Fruit fly (Drosophila melanogaster) whole organism, pupa: ENCODE measurements around the gene Lrch.
A peak's percentile ranks its signal among the peaks of the same experiment; 100 is the strongest.

Source experiments
- CG10348 ChIP-seq: fragments of 200-800 bp; sonication (Bioruptor generic); IDR thresholded peaks from 2 replicates; pipeline ENCODE4 v1.3.6; 2022; ENCODE audit warnings: missing biosample characterization, missing genetic modification characterization
- CG12605 ChIP-seq: fragments of 200-800 bp; sonication (Bioruptor generic); IDR thresholded peaks from 2 replicates; pipeline ENCODE4 v1.3.6; 2022; ENCODE audit warnings: missing biosample characterization, missing genetic modification characterization
- CG13204 ChIP-seq: fragments of 200-800 bp; sonication (Bioruptor generic); optimal IDR thresholded peaks from 2 replicates; lab custom pipeline; 2018; ENCODE audit warnings: missing biosample characterization, mild to moderate bottlenecking, missing genetic modification characterization, moderate library complexity
- CG14655 ChIP-seq: fragments of 200-800 bp; sonication (Bioruptor generic); optimal IDR thresholded peaks from 3 replicates; lab custom pipeline; 2017; ENCODE audit warnings: mild to moderate bottlenecking, missing biosample characterization, missing genetic modification reagents, missing genetic modification characterization
- CG15710 ChIP-seq: fragments of 200-800 bp; sonication (Bioruptor generic); optimal IDR thresholded peaks from 2 replicates; lab custom pipeline; 2018; ENCODE audit warnings: missing biosample characterization, mild to moderate bottlenecking, missing genetic modification characterization, moderate library complexity
- CG17806 ChIP-seq: fragments of 200-800 bp; sonication (Bioruptor generic); optimal IDR thresholded peaks from 2 replicates; lab custom pipeline; 2018; ENCODE audit warnings: missing biosample characterization, mild to moderate bottlenecking, missing genetic modification characterization, moderate library complexity
- CG32121 ChIP-seq: fragments of 200-800 bp; sonication (Bioruptor generic); IDR thresholded peaks from 2 replicates; pipeline ENCODE4 v1.3.6; 2022; ENCODE audit warnings: missing biosample characterization, missing genetic modification characterization
- CG34367 ChIP-seq: fragments of 200-800 bp; sonication (Bioruptor generic); optimal IDR thresholded peaks from 2 replicates; lab custom pipeline; 2018; ENCODE audit warnings: missing biosample characterization, mild to moderate bottlenecking, missing genetic modification characterization
- CG4496 ChIP-seq: fragments of 200-800 bp; sonication (Bioruptor generic); IDR thresholded peaks from 3 replicates; pipeline ENCODE4 v1.3.6; 2022; ENCODE audit warnings: missing biosample characterization, missing genetic modification characterization
- CG8159 ChIP-seq: fragments of 200-800 bp; sonication (Bioruptor generic); optimal IDR thresholded peaks from 3 replicates; lab custom pipeline; 2018; ENCODE audit warnings: missing biosample characterization, mild to moderate bottlenecking, missing genetic modification characterization, moderate library complexity
- CG8301 ChIP-seq: fragments of 200-800 bp; sonication (Bioruptor generic); optimal IDR thresholded peaks from 2 replicates; lab custom pipeline; 2018; ENCODE audit warnings: missing biosample characterization, mild to moderate bottlenecking, missing genetic modification characterization
- CG9948 ChIP-seq: fragments of 200-800 bp; sonication (Bioruptor generic); optimal IDR thresholded peaks from 2 replicates; lab custom pipeline; 2018; ENCODE audit warnings: missing biosample characterization, mild to moderate bottlenecking, missing genetic modification characterization, moderate library complexity
- D1 ChIP-seq: fragments of 200-800 bp; sonication (Bioruptor generic); optimal IDR thresholded peaks from 2 replicates; lab custom pipeline; 2018; ENCODE audit warnings: missing biosample characterization, mild to moderate bottlenecking, missing genetic modification characterization, moderate library complexity
- EcR ChIP-seq: fragments of 200-800 bp; sonication (Bioruptor generic); optimal IDR thresholded peaks from 3 replicates; lab custom pipeline; 2019; ENCODE audit warnings: missing biosample characterization, missing genetic modification characterization, mild to moderate bottlenecking, moderate library complexity, missing genetic modification reagents
- Ets98B ChIP-seq: fragments of 200-800 bp; sonication (Bioruptor generic); IDR thresholded peaks from 2 replicates; pipeline ENCODE4 v1.3.6; 2022; ENCODE audit warnings: missing biosample characterization, missing genetic modification characterization
- Pif1A ChIP-seq: fragments of 200-800 bp; sonication (Bioruptor generic); optimal IDR thresholded peaks from 3 replicates; lab custom pipeline; 2016; ENCODE audit warnings: missing biosample characterization, missing genetic modification characterization
- Pif1B ChIP-seq: fragments of 200-800 bp; sonication (Bioruptor generic); optimal IDR thresholded peaks from 3 replicates; lab custom pipeline; 2016; ENCODE audit warnings: missing biosample characterization, missing genetic modification characterization
- Snoo ChIP-seq: fragments of 200-800 bp; sonication (Bioruptor generic); optimal IDR thresholded peaks from 3 replicates; lab custom pipeline; 2017; ENCODE audit warnings: missing biosample characterization, mild to moderate bottlenecking, missing genetic modification characterization, inconsistent platforms
- fd96Ca ChIP-seq: fragments of 200-800 bp; sonication (Bioruptor generic); IDR thresholded peaks from 3 replicates; pipeline ENCODE4 v1.3.6; 2022; ENCODE audit warnings: missing biosample characterization, missing genetic modification characterization
- gl ChIP-seq: fragments of 200-800 bp; sonication (Bioruptor generic); optimal IDR thresholded peaks from 2 replicates; lab custom pipeline; 2018; ENCODE audit warnings: missing biosample characterization, mild to moderate bottlenecking, missing genetic modification characterization
- rn ChIP-seq: fragments of 200-800 bp; sonication (Bioruptor generic); IDR thresholded peaks from 2 replicates; pipeline ENCODE4 v1.3.6; 2022; ENCODE audit warnings: missing biosample characterization, missing genetic modification characterization

Gene Lrch

dm6 chr2L:17425005-17425404 lies 41.1 kb upstream of the Lrch start:
- no peak for TF ChIP-seq EcR (GFP tag; lab: Kevin White, UChicago)
- no peak for TF ChIP-seq CG4496
- TF ChIP-seq CG12605 (GFP tag; lab: Robert Waterston, UW), result no peak
- TF ChIP-seq fd96Ca, result no peak
- TF ChIP-seq CG8301 (tag; lab: Kevin White, UChicago), result no peak
- no peak for TF ChIP-seq Pif1A (GFP tag; lab: Kevin White, UChicago)
- TF ChIP-seq Ets98B (GFP tag; lab: Robert Waterston, UW), result no peak
- TF ChIP-seq CG10348 (GFP tag; lab: Robert Waterston, UW), result no peak

dm6 chr2L:17422089-17422488 lies 38.2 kb upstream of the Lrch start:
- no peak for TF ChIP-seq Ets98B (GFP tag; lab: Robert Waterston, UW)
- no peak for TF ChIP-seq CG10348 (GFP tag; lab: Robert Waterston, UW)
- TF ChIP-seq CG8301 (tag; lab: Kevin White, UChicago), result no peak
- TF ChIP-seq CG9948, result peak; percentile 9
- TF ChIP-seq CG32121 (GFP tag; lab: Robert Waterston, UW), result no peak
- TF ChIP-seq Pif1A (GFP tag; lab: Kevin White, UChicago), result no peak
- peak; percentile 15 for TF ChIP-seq CG15710 (tag; lab: Kevin White, UChicago)
- no peak for TF ChIP-seq rn (GFP tag; lab: Robert Waterston, UW)
- TF ChIP-seq CG4496, result no peak
- TF ChIP-seq CG8159, result peak; percentile 37

- TF ChIP-seq CG14655 (GFP tag; lab: Kevin White, UChicago), result peak; percentile 74
- TF ChIP-seq EcR (GFP tag; lab: Kevin White, UChicago), result no peak
- TF ChIP-seq CG4496, result no peak
- peak; percentile 70 for TF ChIP-seq CG15710 (tag; lab: Kevin White, UChicago)
- no peak for TF ChIP-seq fd96Ca
- TF ChIP-seq D1 (tag; lab: Kevin White, UChicago), result peak; percentile 20
- no peak for TF ChIP-seq gl (tag; lab: Kevin White, UChicago)
- TF ChIP-seq Pif1B, result no peak
- peak; percentile 79 for TF ChIP-seq CG8159
- no peak for TF ChIP-seq Ets98B (GFP tag; lab: Robert Waterston, UW)
- peak; percentile 62 for TF ChIP-seq CG17806 (tag; lab: Kevin White, UChicago)
- no peak for TF ChIP-seq Snoo (tag; lab: Kevin White, UChicago)
- TF ChIP-seq CG34367 (tag; lab: Kevin White, UChicago), result peak; percentile 6
- peak; percentile 73 for TF ChIP-seq CG9948
- TF ChIP-seq Pif1A (GFP tag; lab: Kevin White, UChicago), result no peak
- no peak for TF ChIP-seq rn (GFP tag; lab: Robert Waterston, UW)
- TF ChIP-seq CG32121 (GFP tag; lab: Robert Waterston, UW), result no peak
- TF ChIP-seq CG12605 (GFP tag; lab: Robert Waterston, UW), result no peak
- no peak for TF ChIP-seq CG10348 (GFP tag; lab: Robert Waterston, UW)
- no peak for TF ChIP-seq CG8301 (tag; lab: Kevin White, UChicago)
- no peak for TF ChIP-seq CG13204 (GFP tag; lab: Kevin White, UChicago)
Observed at dm6 chr2L:17421366-17421765, 37.5 kb upstream of the Lrch start.

- TF ChIP-seq CG14655 (GFP tag; lab: Kevin White, UChicago) (no peak), Pif1B (no peak), CG17806 (tag; lab: Kevin White, UChicago) (no peak), Snoo (tag; lab: Kevin White, UChicago) (no peak), Ets98B (GFP tag; lab: Robert Waterston, UW) (no peak), CG32121 (GFP tag; lab: Robert Waterston, UW) (no peak), fd96Ca (no peak), CG12605 (GFP tag; lab: Robert Waterston, UW) (no peak), CG13204 (GFP tag; lab: Kevin White, UChicago) (no peak), CG8159 (no peak), gl (tag; lab: Kevin White, UChicago) (no peak), Pif1A (GFP tag; lab: Kevin White, UChicago) (no peak), rn (GFP tag; lab: Robert Waterston, UW) (no peak), D1 (tag; lab: Kevin White, UChicago) (no peak), CG8301 (tag; lab: Kevin White, UChicago) (no peak), CG34367 (tag; lab: Kevin White, UChicago) (no peak), CG15710 (tag; lab: Kevin White, UChicago) (no peak), CG4496 (no peak), EcR (GFP tag; lab: Kevin White, UChicago) (no peak), CG9948 (no peak)
Observed at dm6 chr2L:17420419-17420818, 36.5 kb upstream of the Lrch start.

dm6 chr2L:17412533-17412932 lies 28.6 kb upstream of the Lrch start, which contains the start of gene Rsph9:
Rsph9 (minus strand) TSS chr2L:17412633.
- TF ChIP-seq CG15710 (tag; lab: Kevin White, UChicago) (no peak), gl (tag; lab: Kevin White, UChicago) (no peak), Pif1A (GFP tag; lab: Kevin White, UChicago) (no peak), CG8301 (tag; lab: Kevin White, UChicago) (no peak), D1 (tag; lab: Kevin White, UChicago) (no peak), EcR (GFP tag; lab: Kevin White, UChicago) (no peak), CG13204 (GFP tag; lab: Kevin White, UChicago) (no peak), CG9948 (no peak), CG17806 (tag; lab: Kevin White, UChicago) (no peak), CG32121 (GFP tag; lab: Robert Waterston, UW) (no peak), rn (GFP tag; lab: Robert Waterston, UW) (no peak), CG8159 (no peak), CG4496 (no peak)
- TF ChIP-seq, all 21 proteins: peak for 0

- TF ChIP-seq CG15710 (tag; lab: Kevin White, UChicago), result peak; percentile 77
- TF ChIP-seq fd96Ca, result peak; percentile 61; the same call in 2 of the 3 replicates
- TF ChIP-seq CG8301 (tag; lab: Kevin White, UChicago), result no peak
- peak; percentile 72 for TF ChIP-seq CG17806 (tag; lab: Kevin White, UChicago)
- peak; percentile 69 for TF ChIP-seq CG8159
- TF ChIP-seq CG13204 (GFP tag; lab: Kevin White, UChicago), result no peak
- TF ChIP-seq CG10348 (GFP tag; lab: Robert Waterston, UW), result 0 out of 2 replicates have a peak, but pooled peaks have one; percentile 32
- no peak; the same call in 1 of the 2 replicates for TF ChIP-seq Ets98B (GFP tag; lab: Robert Waterston, UW)
- peak; percentile 59 for TF ChIP-seq CG34367 (tag; lab: Kevin White, UChicago)
- peak; percentile 33 for TF ChIP-seq D1 (tag; lab: Kevin White, UChicago)
- TF ChIP-seq CG32121 (GFP tag; lab: Robert Waterston, UW), result peak; percentile 76
- TF ChIP-seq CG4496, result peak; percentile 73
- TF ChIP-seq EcR (GFP tag; lab: Kevin White, UChicago), result no peak
- peak; percentile 72 for TF ChIP-seq CG9948
- TF ChIP-seq CG12605 (GFP tag; lab: Robert Waterston, UW), result no peak
- peak; percentile 66 for TF ChIP-seq rn (GFP tag; lab: Robert Waterston, UW)
- no peak for TF ChIP-seq gl (tag; lab: Kevin White, UChicago)
- TF ChIP-seq Snoo (tag; lab: Kevin White, UChicago), result no peak
- no peak for TF ChIP-seq Pif1A (GFP tag; lab: Kevin White, UChicago)
- TF ChIP-seq Pif1B, result peak; percentile 59
- TF ChIP-seq CG14655 (GFP tag; lab: Kevin White, UChicago), result no peak
Observed at dm6 chr2L:17410358-17410757, 26.4 kb upstream of the Lrch start, which contains the start of the genes Polr2J and CG15141. Polr2J (minus strand) TSS chr2L:17410406. CG15141 (plus strand) TSS chr2L:17410641.
